Worm (Caenorhabditis elegans) whole organism, mixed stage, embryonic: ENCODE results near the gene F59D12.3.
A peak's percentile ranks its signal among the peaks of the same experiment; 100 is the strongest.

Experiments
- M03D4.4 ChIP-seq: sonication (generic microtip); optimal IDR thresholded peaks from 2 replicates; lab custom pipeline; 2017; ENCODE audit warnings: mild to moderate bottlenecking, missing genetic modification characterization, missing compliant biosample characterization
- blmp-1 ChIP-seq: fragments of 150-350 bp; optimal IDR thresholded peaks from 2 replicates; lab custom pipeline; 2014; ENCODE audit warnings: missing biosample characterization, missing genetic modification characterization
- ceh-39 ChIP-seq: fragments of 150-350 bp; optimal IDR thresholded peaks from 2 replicates; lab custom pipeline; 2014; ENCODE audit warnings: missing biosample characterization, missing genetic modification characterization
- ceh-43 ChIP-seq: fragments of 200-800 bp; sonication (Bioruptor generic); optimal IDR thresholded peaks from 2 replicates; lab custom pipeline; 2018; ENCODE audit warnings: mild to moderate bottlenecking, missing genetic modification characterization, moderate library complexity, missing compliant biosample characterization
- ceh-83 ChIP-seq: fragments of 200-800 bp; sonication (Bioruptor generic); optimal IDR thresholded peaks from 2 replicates; lab custom pipeline; 2018; ENCODE audit warnings: mild to moderate bottlenecking, missing genetic modification characterization, missing compliant biosample characterization
- ces-1 ChIP-seq: fragments of 150-350 bp; optimal IDR thresholded peaks from 2 replicates; lab custom pipeline; 2014; ENCODE audit warnings: missing biosample characterization, missing genetic modification reagents, missing genetic modification characterization
- cnd-1 ChIP-seq: fragments of 200-800 bp; sonication (Bioruptor generic); optimal IDR thresholded peaks from 2 replicates; lab custom pipeline; 2018; ENCODE audit warnings: mild to moderate bottlenecking, missing genetic modification characterization, missing compliant biosample characterization
- drap-1 ChIP-seq: fragments of 200-800 bp; sonication (Bioruptor generic); optimal IDR thresholded peaks from 3 replicates; lab custom pipeline; 2018; ENCODE audit warnings: mild to moderate bottlenecking, missing genetic modification characterization, missing compliant biosample characterization
- elt-1 ChIP-seq: sonication (generic microtip); optimal IDR thresholded peaks from 2 replicates; lab custom pipeline; 2017; ENCODE audit warnings: missing genetic modification characterization, mild to moderate bottlenecking, missing compliant biosample characterization, antibody characterized with exemption, moderate library complexity, borderline replicate concordance; ENCODE audit not compliant: insufficient read depth
- elt-3 ChIP-seq: fragments of 150-350 bp; optimal IDR thresholded peaks from 2 replicates; lab custom pipeline; 2014; ENCODE audit warnings: missing biosample characterization, missing genetic modification characterization
- flh-1 ChIP-seq: fragments of 200-800 bp; sonication (Bioruptor generic); optimal IDR thresholded peaks from 2 replicates; lab custom pipeline; 2018; ENCODE audit warnings: mild to moderate bottlenecking, missing genetic modification characterization, moderate library complexity, missing compliant biosample characterization
- hlh-1 ChIP-seq: fragments of 150-350 bp; optimal IDR thresholded peaks from 2 replicates; lab custom pipeline; 2014; ENCODE audit warnings: missing biosample characterization, missing genetic modification reagents, missing genetic modification characterization
- lin-13 ChIP-seq: fragments of 150-350 bp; optimal IDR thresholded peaks from 2 replicates; lab custom pipeline; 2014; ENCODE audit warnings: missing biosample characterization, missing genetic modification characterization
- lin-32 ChIP-seq: fragments of 200-800 bp; sonication (Bioruptor generic); optimal IDR thresholded peaks from 2 replicates; lab custom pipeline; 2018; ENCODE audit warnings: mild to moderate bottlenecking, missing genetic modification characterization, missing compliant biosample characterization
- mab-5 ChIP-seq: fragments of 150-350 bp; optimal IDR thresholded peaks from 2 replicates; lab custom pipeline; 2014; ENCODE audit warnings: missing biosample characterization, missing genetic modification characterization
- mls-2 ChIP-seq: sonication (generic microtip); optimal IDR thresholded peaks from 2 replicates; lab custom pipeline; 2016; ENCODE audit warnings: mild to moderate bottlenecking, missing genetic modification characterization, moderate library complexity, missing compliant biosample characterization
- nhr-12 ChIP-seq: fragments of 150-350 bp; optimal IDR thresholded peaks from 2 replicates; lab custom pipeline; 2014; ENCODE audit warnings: missing biosample characterization, missing genetic modification characterization
- nhr-237 ChIP-seq: fragments of 150-350 bp; optimal IDR thresholded peaks from 2 replicates; lab custom pipeline; 2014; ENCODE audit warnings: missing biosample characterization, missing genetic modification characterization
- pha-4 ChIP-seq: fragments of 150-350 bp; optimal IDR thresholded peaks from 2 replicates; lab custom pipeline; 2018; ENCODE audit warnings: missing biosample characterization, missing genetic modification reagents, missing genetic modification characterization
- sem-2 ChIP-seq: fragments of 200-800 bp; sonication (Bioruptor generic); optimal IDR thresholded peaks from 2 replicates; lab custom pipeline; 2018; ENCODE audit warnings: mild to moderate bottlenecking, missing genetic modification characterization, missing compliant biosample characterization
- snpc-4 ChIP-seq: fragments of 150-350 bp; optimal IDR thresholded peaks from 2 replicates; lab custom pipeline; 2014; ENCODE audit warnings: missing biosample characterization, missing genetic modification characterization
- sptf-1 ChIP-seq: sonication (generic microtip); optimal IDR thresholded peaks from 2 replicates; lab custom pipeline; 2017; ENCODE audit warnings: mild to moderate bottlenecking, missing genetic modification characterization, moderate library complexity, missing compliant biosample characterization
- tbx-8 ChIP-seq: fragments of 200-800 bp; sonication (Bioruptor generic); optimal IDR thresholded peaks from 2 replicates; lab custom pipeline; 2018; ENCODE audit warnings: mild to moderate bottlenecking, missing genetic modification characterization, moderate library complexity, missing compliant biosample characterization
- unc-120 ChIP-seq: sonication (generic microtip); optimal IDR thresholded peaks from 2 replicates; lab custom pipeline; 2017; ENCODE audit warnings: missing genetic modification characterization, missing compliant biosample characterization; ENCODE audit not compliant: poor library complexity, severe bottlenecking
- unc-39 ChIP-seq: fragments of 150-350 bp; optimal IDR thresholded peaks from 2 replicates; lab custom pipeline; 2014; ENCODE audit warnings: missing biosample characterization, missing genetic modification characterization
- zip-8 ChIP-seq: fragments of 150-350 bp; optimal IDR thresholded peaks from 2 replicates; lab custom pipeline; 2014; ENCODE audit warnings: missing biosample characterization, missing genetic modification characterization
- ztf-11 ChIP-seq: fragments of 150-350 bp; optimal IDR thresholded peaks from 2 replicates; lab custom pipeline; 2014; ENCODE audit warnings: missing biosample characterization, missing genetic modification characterization

Gene F59D12.3

ce11 chrX:15681393-15681792 is 30.6 kb upstream of the F59D12.3 start, which contains the start of gene gpn-1:
TSS of gene gpn-1 (plus strand) at chrX:15681693.
- TF ChIP-seq sptf-1 (tag; lab: Kevin White, UChicago) (no peak), elt-1 (tag; lab: Kevin White, UChicago) (no peak), flh-1 (no peak)

ce11 chrX:15675622-15676021 is 24.9 kb upstream of the F59D12.3 start, which contains the start of gene F59D12.2:
TSS of gene F59D12.2 (minus strand) at chrX:15675722.
- no peak for TF ChIP-seq sem-2 (GFP tag; lab: Kevin White, UChicago)
- no peak for TF ChIP-seq mls-2 (tag; lab: Kevin White, UChicago)
- TF ChIP-seq ztf-11 (tag; lab: Kevin White, UChicago) = no peak
- no peak for TF ChIP-seq unc-39 (tag; lab: Kevin White, UChicago)
- TF ChIP-seq flh-1 = no peak
- no peak for TF ChIP-seq ceh-83 (GFP tag; lab: Kevin White, UChicago)
- TF ChIP-seq sptf-1 (tag; lab: Kevin White, UChicago) = no peak
- no peak for TF ChIP-seq hlh-1 (tag; lab: Kevin White, UChicago)
- TF ChIP-seq mab-5 (tag; lab: Kevin White, UChicago) = no peak

- TF ChIP-seq ces-1 (GFP tag; lab: Kevin White, UChicago) (peak; percentile 41), blmp-1 (tag; lab: Kevin White, UChicago) (no peak)
These were observed 17.9 kb upstream of the F59D12.3 start for ce11 chrX:15668695-15669094.

ce11 chrX:15668053-15668599 is 17.4 kb upstream of the F59D12.3 start:
- TF ChIP-seq elt-3 (tag; lab: Kevin White, UChicago) (no peak), mab-5 (tag; lab: Kevin White, UChicago) (no peak), ceh-39 (tag; lab: Kevin White, UChicago) (no peak), zip-8 (tag; lab: Kevin White, UChicago) (no peak), pha-4 (no peak), elt-1 (tag; lab: Kevin White, UChicago) (no peak), cnd-1 (tag; lab: Kevin White, UChicago) (peak; percentile 7), tbx-8 (no peak), ztf-11 (tag; lab: Kevin White, UChicago) (no peak), snpc-4 (tag; lab: Kevin White, UChicago) (no peak), blmp-1 (tag; lab: Kevin White, UChicago) (no peak), nhr-237 (tag; lab: Kevin White, UChicago) (no peak), ces-1 (GFP tag; lab: Kevin White, UChicago) (no peak), sptf-1 (tag; lab: Kevin White, UChicago) (peak; percentile 62), M03D4.4 (tag; lab: Kevin White, UChicago) (no peak), lin-13 (no peak), drap-1 (GFP tag; lab: Kevin White, UChicago) (no peak), ceh-43 (GFP tag; lab: Kevin White, UChicago) (no peak), sem-2 (GFP tag; lab: Kevin White, UChicago) (peak; percentile 15), mls-2 (tag; lab: Kevin White, UChicago) (no peak), lin-32 (GFP tag; lab: Kevin White, UChicago) (no peak)

- TF ChIP-seq ces-1 (GFP tag; lab: Kevin White, UChicago) (peak; percentile 44), nhr-12 (tag; lab: Kevin White, UChicago) (no peak)
These were observed 15.5 kb upstream of the F59D12.3 start, which contains the start of gene pcdr-1 for ce11 chrX:15666169-15666811. TSS of gene pcdr-1 (plus strand) at chrX:15666761.

- no peak for TF ChIP-seq unc-120 (tag; lab: Kevin White, UChicago)
These were observed 13.0 kb upstream of the F59D12.3 start for ce11 chrX:15663740-15664139.
